Fruit fly (Drosophila melanogaster) whole organism, embryonic: ENCODE results near the gene CG11668.

Experiments
- Ada2b ChIP-seq: fragments of 200-800 bp; sonication (Bioruptor generic); IDR thresholded peaks from 2 replicates; pipeline ENCODE4 v1.3.6; 2022; ENCODE audit warnings: missing biosample characterization, missing genetic modification characterization
- CG1024 ChIP-seq: fragments of 200-800 bp; sonication (Bioruptor generic); IDR thresholded peaks from 2 replicates; pipeline ENCODE4 v1.3.6; 2022; ENCODE audit warnings: missing biosample characterization, missing genetic modification characterization
- CG10462 ChIP-seq: fragments of 200-800 bp; sonication (Bioruptor generic); optimal IDR thresholded peaks from 2 replicates; lab custom pipeline; 2016; ENCODE audit warnings: missing biosample characterization, missing genetic modification characterization
- CG12236 ChIP-seq: fragments of 200-800 bp; sonication (Bioruptor generic); optimal IDR thresholded peaks from 2 replicates; lab custom pipeline; 2016; ENCODE audit warnings: missing biosample characterization, missing genetic modification characterization
- CG12391 ChIP-seq: fragments of 200-800 bp; sonication (Bioruptor generic); optimal IDR thresholded peaks from 3 replicates; lab custom pipeline; 2018; ENCODE audit warnings: missing biosample characterization, mild to moderate bottlenecking, missing genetic modification characterization, moderate library complexity
- CG13775 ChIP-seq: fragments of 200-800 bp; sonication (Bioruptor generic); optimal IDR thresholded peaks from 3 replicates; lab custom pipeline; 2017; ENCODE audit warnings: missing biosample characterization, mild to moderate bottlenecking, missing genetic modification characterization
- CG1647 ChIP-seq: fragments of 200-800 bp; sonication (Bioruptor generic); optimal IDR thresholded peaks from 3 replicates; lab custom pipeline; 2016; ENCODE audit warnings: missing biosample characterization, missing genetic modification characterization
- CG16863 ChIP-seq: fragments of 200-800 bp; sonication (Bioruptor generic); optimal IDR thresholded peaks from 3 replicates; lab custom pipeline; 2016; ENCODE audit warnings: missing biosample characterization, missing genetic modification characterization
- CG17328 ChIP-seq: fragments of 200-800 bp; sonication (Bioruptor generic); IDR thresholded peaks from 2 replicates; pipeline ENCODE4 v1.3.6; 2022; ENCODE audit warnings: missing biosample characterization, missing genetic modification characterization
- CG2120 ChIP-seq: fragments of 200-800 bp; sonication (Bioruptor generic); optimal IDR thresholded peaks from 3 replicates; lab custom pipeline; 2016; ENCODE audit warnings: missing biosample characterization, missing genetic modification characterization
- CG3163 ChIP-seq: fragments of 200-800 bp; sonication (Bioruptor generic); optimal IDR thresholded peaks from 3 replicates; lab custom pipeline; 2016; ENCODE audit warnings: missing biosample characterization, missing genetic modification characterization
- CG4360 ChIP-seq: fragments of 200-800 bp; sonication (Bioruptor generic); IDR thresholded peaks from 2 replicates; pipeline ENCODE4 v1.3.6; 2022; ENCODE audit warnings: missing biosample characterization, missing genetic modification characterization
- CG7357 ChIP-seq: fragments of 200-800 bp; sonication (Bioruptor generic); IDR thresholded peaks from 3 replicates; pipeline ENCODE4 v1.3.6; 2022; ENCODE audit warnings: missing biosample characterization, missing genetic modification characterization
- CG7745 ChIP-seq: fragments of 200-800 bp; sonication (Bioruptor generic); optimal IDR thresholded peaks from 2 replicates; lab custom pipeline; 2018; ENCODE audit warnings: missing biosample characterization, mild to moderate bottlenecking, missing genetic modification characterization, moderate library complexity
- CG7839 ChIP-seq: fragments of 200-800 bp; sonication (Bioruptor generic); optimal IDR thresholded peaks from 3 replicates; lab custom pipeline; 2018; ENCODE audit warnings: missing biosample characterization, mild to moderate bottlenecking, missing genetic modification characterization, moderate library complexity
- D19B ChIP-seq: fragments of 200-800 bp; sonication (Bioruptor generic); optimal IDR thresholded peaks from 2 replicates; lab custom pipeline; 2017; ENCODE audit warnings: missing biosample characterization, mild to moderate bottlenecking, missing genetic modification characterization
- Doc2 ChIP-seq: fragments of 200-800 bp; sonication (Bioruptor generic); IDR thresholded peaks from 2 replicates; pipeline ENCODE4 v1.3.6; 2022; ENCODE audit warnings: missing biosample characterization, missing genetic modification characterization
- Drgx ChIP-seq: fragments of 200-800 bp; sonication (Bioruptor generic); IDR thresholded peaks from 2 replicates; pipeline ENCODE4 v1.3.6; 2022; ENCODE audit warnings: missing biosample characterization, missing genetic modification characterization
- HLH54F ChIP-seq: fragments of 200-800 bp; sonication (Bioruptor generic); optimal IDR thresholded peaks from 3 replicates; lab custom pipeline; 2016; ENCODE audit warnings: missing biosample characterization, missing genetic modification characterization
- Hmr ChIP-seq: fragments of 200-800 bp; sonication (Bioruptor generic); optimal IDR thresholded peaks from 3 replicates; lab custom pipeline; 2017; ENCODE audit warnings: mild to moderate bottlenecking, missing biosample characterization, missing genetic modification reagents, missing genetic modification characterization
- MTF-1 ChIP-seq: fragments of 200-800 bp; sonication (Bioruptor generic); optimal IDR thresholded peaks from 2 replicates; lab custom pipeline; 2018; ENCODE audit warnings: missing biosample characterization, mild to moderate bottlenecking, missing genetic modification characterization, borderline replicate concordance
- NC2β ChIP-seq: fragments of 200-800 bp; sonication (Bioruptor generic); optimal IDR thresholded peaks from 2 replicates; lab custom pipeline; 2016; ENCODE audit warnings: missing biosample characterization, missing genetic modification characterization
- Oaz ChIP-seq: fragments of 200-800 bp; sonication (Bioruptor generic); IDR thresholded peaks from 2 replicates; pipeline ENCODE4 v1.3.6; 2022; ENCODE audit warnings: missing biosample characterization, missing genetic modification characterization
- Ptx1 ChIP-seq: fragments of 200-800 bp; sonication (Bioruptor generic); IDR thresholded peaks from 2 replicates; pipeline ENCODE4 v1.3.6; 2022; ENCODE audit warnings: missing biosample characterization, missing genetic modification characterization
- Ravus ChIP-seq: fragments of 200-800 bp; sonication (Bioruptor generic); IDR thresholded peaks from 2 replicates; pipeline ENCODE4 v1.3.6; 2022; ENCODE audit warnings: missing biosample characterization, missing genetic modification characterization
- Trl ChIP-seq, 3 experiments: fragments of >200 bp in 2 of 3; fragments of 200-800 bp in 1 of 3; sonication (Bioruptor generic) in 1 of 3; optimal IDR thresholded peaks; 2 replicates in 1 of 3; 3 replicates in 2 of 3; lab custom pipeline; 2016 to 2017; ENCODE audit warnings: missing biosample characterization in 1 of 3, missing genetic modification characterization in 1 of 3
- esg ChIP-seq: fragments of 200-800 bp; sonication (Bioruptor generic); conservative IDR thresholded peaks from 2 replicates; pipeline ENCODE4 v1.3.6; 2022; ENCODE audit warnings: missing biosample characterization, missing genetic modification characterization
- eve ChIP-seq, 2 experiments: fragments of >200 bp; optimal IDR thresholded peaks; 2 replicates each; lab custom pipeline; 2017; ENCODE audit warnings: missing biosample characterization in 2 of 2, missing genetic modification characterization in 2 of 2
- ewg ChIP-seq: fragments of 200-800 bp; sonication (Bioruptor generic); optimal IDR thresholded peaks from 3 replicates; lab custom pipeline; 2017; ENCODE audit warnings: mild to moderate bottlenecking, missing biosample characterization, missing genetic modification reagents, missing genetic modification characterization
- gcm ChIP-seq: fragments of 200-800 bp; sonication (Bioruptor generic); optimal IDR thresholded peaks from 2 replicates; lab custom pipeline; 2019; ENCODE audit warnings: missing biosample characterization, mild to moderate bottlenecking, missing genetic modification characterization, moderate library complexity
- gem ChIP-seq: fragments of 200-800 bp; sonication (Bioruptor generic); optimal IDR thresholded peaks from 2 replicates; lab custom pipeline; 2019; ENCODE audit warnings: missing biosample characterization, mild to moderate bottlenecking, missing genetic modification characterization, moderate library complexity
- her ChIP-seq: fragments of 200-800 bp; sonication (Bioruptor generic); optimal IDR thresholded peaks from 2 replicates; lab custom pipeline; 2016; ENCODE audit warnings: missing biosample characterization, missing genetic modification characterization
- insv ChIP-seq, 2 experiments: fragments of 200-800 bp; sonication (Bioruptor generic); optimal IDR thresholded peaks; 3 replicates each; lab custom pipeline; 2016 to 2018; ENCODE audit warnings: missing biosample characterization in 2 of 2, missing genetic modification characterization in 2 of 2
- jing ChIP-seq: fragments of 200-800 bp; sonication (Bioruptor generic); optimal IDR thresholded peaks from 2 replicates; lab custom pipeline; 2018; ENCODE audit warnings: missing biosample characterization, mild to moderate bottlenecking, missing genetic modification characterization
- nmo ChIP-seq: fragments of 200-800 bp; sonication (Bioruptor generic); optimal IDR thresholded peaks from 2 replicates; lab custom pipeline; 2018; ENCODE audit warnings: missing biosample characterization, mild to moderate bottlenecking, missing genetic modification characterization, moderate library complexity
- odd ChIP-seq: fragments of 200-800 bp; sonication (Bioruptor generic); optimal IDR thresholded peaks from 2 replicates; lab custom pipeline; 2017; ENCODE audit warnings: missing biosample characterization, mild to moderate bottlenecking, missing genetic modification characterization
- onecut ChIP-seq: fragments of 200-800 bp; sonication (Bioruptor generic); IDR thresholded peaks from 2 replicates; pipeline ENCODE4 v1.3.6; 2022; ENCODE audit warnings: missing biosample characterization, missing genetic modification characterization
- pan ChIP-seq, 4 experiments: fragments of >200 bp in 3 of 4; fragments of 200-800 bp in 1 of 4; sonication (Bioruptor generic) in 1 of 4; optimal IDR thresholded peaks in 3 of 4; IDR thresholded peaks in 1 of 4; 2 replicates each; pipeline versions ENCODE4 v1.3.6 to Lab custom; 2017 to 2022; ENCODE audit warnings: missing biosample characterization in 2 of 4, missing genetic modification characterization in 2 of 4, mixed read lengths in 1 of 4
- pho ChIP-seq: fragments of 200-800 bp; sonication (Bioruptor generic); optimal IDR thresholded peaks from 2 replicates; lab custom pipeline; 2016; ENCODE audit warnings: missing biosample characterization, missing genetic modification characterization
- pzg ChIP-seq: fragments of 200-800 bp; sonication (Bioruptor generic); optimal IDR thresholded peaks from 3 replicates; lab custom pipeline; 2018; ENCODE audit warnings: missing biosample characterization, mild to moderate bottlenecking, missing genetic modification characterization, moderate library complexity
- repo ChIP-seq: fragments of 200-800 bp; sonication (Bioruptor generic); optimal IDR thresholded peaks from 2 replicates; lab custom pipeline; 2016; ENCODE audit warnings: missing biosample characterization, missing genetic modification characterization
- seq ChIP-seq: fragments of 200-800 bp; sonication (Bioruptor generic); IDR thresholded peaks from 2 replicates; pipeline ENCODE4 v1.3.6; 2022; ENCODE audit warnings: missing biosample characterization, missing genetic modification characterization
- slbo ChIP-seq: fragments of 200-800 bp; sonication (Bioruptor generic); IDR thresholded peaks from 2 replicates; pipeline ENCODE4 v1.3.6; 2022; ENCODE audit warnings: missing biosample characterization, missing genetic modification characterization
- tll ChIP-seq, 2 experiments: fragments of 200-800 bp in 1 of 2; fragments of >200 bp in 1 of 2; sonication (Bioruptor generic) in 1 of 2; optimal IDR thresholded peaks; 2 replicates each; lab custom pipeline; 2017 to 2019; ENCODE audit warnings: missing biosample characterization in 2 of 2, missing genetic modification characterization in 2 of 2, mild to moderate bottlenecking in 1 of 2, moderate library complexity in 1 of 2
- twi ChIP-seq: fragments of 200-800 bp; optimal IDR thresholded peaks from 2 replicates; lab custom pipeline; 2019; ENCODE audit warnings: missing biosample characterization, mild to moderate bottlenecking, missing genetic modification characterization, moderate library complexity
- vvl ChIP-seq: fragments of 200-800 bp; sonication (Bioruptor generic); IDR thresholded peaks from 2 replicates; pipeline ENCODE4 v1.3.6; 2022; ENCODE audit warnings: missing biosample characterization, missing genetic modification characterization
- z ChIP-seq: fragments of 200-800 bp; sonication (Bioruptor generic); IDR thresholded peaks from 3 replicates; pipeline ENCODE4 v1.3.6; 2022; ENCODE audit warnings: missing biosample characterization, missing genetic modification characterization
- zf30C ChIP-seq: fragments of 200-800 bp; sonication (Bioruptor generic); optimal IDR thresholded peaks from 3 replicates; lab custom pipeline; 2018; ENCODE audit warnings: missing biosample characterization, mild to moderate bottlenecking, missing genetic modification characterization

CG11668 gene

DNA sequence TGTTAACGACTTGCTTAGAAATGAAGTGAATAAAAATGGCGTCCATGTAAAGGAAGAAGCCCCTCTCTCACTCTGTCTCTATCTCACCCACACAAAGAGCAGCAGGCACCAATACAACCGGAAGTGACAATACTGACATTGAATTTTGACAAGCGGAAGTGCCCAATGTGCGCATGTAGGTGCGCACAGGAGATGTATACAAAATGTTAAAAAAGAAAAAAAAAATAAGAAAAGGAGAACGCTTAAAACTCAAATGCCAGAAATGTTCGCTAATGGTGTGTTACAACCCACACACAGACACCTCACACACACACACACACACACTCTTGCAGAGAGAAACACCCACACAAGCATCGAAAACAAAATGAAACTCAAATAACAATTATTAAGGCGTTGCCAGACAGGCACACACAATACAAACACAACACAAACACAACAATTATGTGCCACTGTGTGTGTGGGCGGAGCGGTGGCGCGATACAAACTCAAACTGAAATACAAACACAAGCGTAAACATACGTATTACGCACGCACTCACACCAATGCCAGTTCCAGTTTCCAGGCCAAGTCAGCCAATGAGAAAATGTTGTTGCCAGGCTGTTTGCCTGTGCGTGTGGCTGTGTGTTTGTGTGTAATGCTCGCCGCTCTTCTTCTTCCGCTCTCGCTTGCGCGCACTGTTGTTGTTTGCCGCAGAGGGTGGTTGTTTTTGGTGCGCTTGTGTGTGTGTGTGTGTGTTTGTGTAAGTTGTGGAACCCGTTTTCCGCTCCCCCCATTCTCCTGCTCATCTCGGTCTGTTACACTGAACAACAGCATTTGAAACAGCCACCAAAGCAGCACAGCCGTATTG lies 25.8 kb downstream of the CG11668 start (continued):
- TF ChIP-seq slbo (GFP tag; lab: Robert Waterston, UW) (no peak), Oaz (GFP tag; lab: Robert Waterston, UW) (no peak), CG10462 (GFP tag; lab: Kevin White, UChicago) (no peak), D19B (GFP tag; lab: Kevin White, UChicago) (no peak), ewg (GFP tag; lab: Kevin White, UChicago) (peak; percentile 71), CG4360 (GFP tag; lab: Robert Waterston, UW) (peak; percentile 84), Drgx (no peak), repo (GFP tag; lab: Kevin White, UChicago) (no peak), jing (peak; percentile 19), her (GFP tag; lab: Kevin White, UChicago) (no peak), Ptx1 (no peak), seq (GFP tag; lab: Robert Waterston, UW) (peak; percentile 95), vvl (GFP tag; lab: Robert Waterston, UW) (0 out of 2 replicates have a peak, but pooled peaks have one; percentile 15), zf30C (peak; percentile 66), pho (GFP tag; lab: Kevin White, UChicago) (no peak), CG1024 (no peak), Doc2 (GFP tag; lab: Robert Waterston, UW) (no peak), insv (GFP tag; optimal IDR thresholded peaks at IDR 0.05; lab: Kevin White, UChicago) (peak in 1 of 2 experiments; percentile 16), Ravus (no peak), MTF-1 (GFP tag; lab: Kevin White, UChicago) (no peak), CG7839 (peak; percentile 7), pan (optimal IDR thresholded peaks at IDR 0.05; lab: Kevin White, UChicago) (no peak), pan (GFP tag; optimal IDR thresholded peaks at IDR 0.05 in 1 of 2, IDR thresholded peaks at IDR 0.05 in 1 of 2) (peak in 1 of 2 experiments; percentile 22), onecut (no peak), twi (tag; lab: Kevin White, UChicago) (peak; percentile 50), CG12236 (GFP tag; lab: Kevin White, UChicago) (no peak), Hmr (GFP tag; lab: Kevin White, UChicago) (peak; percentile 8), odd (peak; percentile 28), z (GFP tag; lab: Robert Waterston, UW) (peak; percentile 81), eve (GFP tag; optimal IDR thresholded peaks at IDR 0.05; lab: Kevin White, UChicago) (no peak), Trl (optimal IDR thresholded peaks at IDR 0.05; lab: Kevin White, UChicago) (peak; percentile 35 to 63), Trl (GFP tag; optimal IDR thresholded peaks at IDR 0.05; lab: Kevin White, UChicago) (no peak), tll (GFP tag; optimal IDR thresholded peaks at IDR 0.05; lab: Kevin White, UChicago) (peak in 1 of 2 experiments; percentile 75), HLH54F (no peak), gcm (peak; percentile 7), esg (GFP tag; lab: Robert Waterston, UW) (no peak), pzg (no peak), CG3163 (GFP tag; lab: Kevin White, UChicago) (no peak), CG2120 (GFP tag; lab: Kevin White, UChicago) (no peak), NC2β (GFP tag; lab: Kevin White, UChicago) (no peak), CG7357 (no peak), gem (no peak), CG7745 (tag; lab: Kevin White, UChicago) (no peak), nmo (peak; percentile 46), CG12391 (tag; lab: Kevin White, UChicago) (no peak), CG17328 (0 out of 2 replicates have a peak, but pooled peaks have one; percentile 4), CG1647 (no peak), Ada2b (peak; percentile 36; the same call in 1 of the 2 replicates), CG16863 (peak; percentile 26), CG13775 (GFP tag; lab: Kevin White, UChicago) (peak; percentile 19)
